Fruit fly (Drosophila melanogaster) whole organism, embryonic: ENCODE data around the gene mop.

Experiments
- Adf1 ChIP-seq: fragments of 200-800 bp; sonication (Bioruptor generic); IDR thresholded peaks from 2 replicates; pipeline ENCODE4 v1.3.6; 2022; ENCODE audit warnings: missing biosample characterization, missing genetic modification characterization
- CG10209 ChIP-seq: fragments of 200-800 bp; sonication (Bioruptor generic); optimal IDR thresholded peaks from 3 replicates; lab custom pipeline; 2017; ENCODE audit warnings: missing biosample characterization, mild to moderate bottlenecking, missing genetic modification characterization, missing genetic modification reagents
- CG10366 ChIP-seq: fragments of 200-800 bp; sonication (Bioruptor generic); IDR thresholded peaks from 2 replicates; pipeline ENCODE4 v1.3.6; 2022; ENCODE audit warnings: missing biosample characterization, missing genetic modification characterization
- CG10462 ChIP-seq: fragments of 200-800 bp; sonication (Bioruptor generic); optimal IDR thresholded peaks from 2 replicates; lab custom pipeline; 2016; ENCODE audit warnings: missing biosample characterization, missing genetic modification characterization
- CG10959 ChIP-seq: fragments of 200-800 bp; sonication (Bioruptor generic); IDR thresholded peaks from 2 replicates; pipeline ENCODE4 v1.3.6; 2022; ENCODE audit warnings: missing biosample characterization, missing genetic modification characterization
- CG11398 ChIP-seq: fragments of 200-800 bp; sonication (Bioruptor generic); optimal IDR thresholded peaks from 2 replicates; lab custom pipeline; 2016; ENCODE audit warnings: missing biosample characterization, missing genetic modification characterization
- CG14710 ChIP-seq: fragments of 200-800 bp; sonication (Bioruptor generic); optimal IDR thresholded peaks from 3 replicates; lab custom pipeline; 2019; ENCODE audit warnings: missing biosample characterization, mild to moderate bottlenecking, missing genetic modification characterization, moderate library complexity
- CG15011 ChIP-seq: fragments of 200-800 bp; sonication (Bioruptor generic); optimal IDR thresholded peaks from 3 replicates; lab custom pipeline; 2018; ENCODE audit warnings: missing biosample characterization, mild to moderate bottlenecking, missing genetic modification characterization
- CG16779 ChIP-seq: fragments of 200-800 bp; sonication (Bioruptor generic); IDR thresholded peaks from 2 replicates; pipeline ENCODE4 v1.3.6; 2022; ENCODE audit warnings: missing biosample characterization, missing genetic modification characterization
- CG16813 ChIP-seq: fragments of 200-800 bp; sonication (Bioruptor generic); IDR thresholded peaks from 3 replicates; pipeline ENCODE4 v1.3.6; 2022; ENCODE audit warnings: missing biosample characterization, missing genetic modification characterization; ENCODE audit not compliant: partially characterized antibody
- CG18599 ChIP-seq: fragments of 200-800 bp; sonication (Bioruptor generic); optimal IDR thresholded peaks from 3 replicates; lab custom pipeline; 2017; ENCODE audit warnings: missing biosample characterization, missing genetic modification characterization, mild to moderate bottlenecking, moderate library complexity, missing genetic modification reagents
- CG2199 ChIP-seq: fragments of 200-800 bp; sonication (Bioruptor generic); IDR thresholded peaks from 3 replicates; pipeline ENCODE4 v1.3.6; 2022; ENCODE audit warnings: missing biosample characterization, missing genetic modification characterization
- CG30020 ChIP-seq: fragments of 200-800 bp; optimal IDR thresholded peaks from 2 replicates; lab custom pipeline; 2019; ENCODE audit warnings: missing biosample characterization, mild to moderate bottlenecking, missing genetic modification characterization, moderate library complexity
- CG30403 ChIP-seq: fragments of 200-800 bp; sonication (Bioruptor generic); optimal IDR thresholded peaks from 3 replicates; lab custom pipeline; 2016; ENCODE audit warnings: missing biosample characterization, missing genetic modification characterization
- CG32772 ChIP-seq: fragments of 200-800 bp; sonication (Bioruptor generic); IDR thresholded peaks from 2 replicates; pipeline ENCODE4 v1.3.6; 2022; ENCODE audit warnings: missing biosample characterization, missing genetic modification characterization
- CG42726 ChIP-seq: fragments of 200-800 bp; sonication (Bioruptor generic); IDR thresholded peaks from 2 replicates; pipeline ENCODE4 v1.3.6; 2022; ENCODE audit warnings: missing biosample characterization, missing genetic modification characterization; ENCODE audit not compliant: partially characterized antibody
- CG4282 ChIP-seq: fragments of 200-800 bp; sonication (Bioruptor generic); optimal IDR thresholded peaks from 2 replicates; lab custom pipeline; 2016; ENCODE audit warnings: missing biosample characterization, missing genetic modification characterization
- CG6272 ChIP-seq: fragments of 200-800 bp; sonication (Bioruptor generic); IDR thresholded peaks from 2 replicates; pipeline ENCODE4 v1.3.6; 2022; ENCODE audit warnings: missing biosample characterization, missing genetic modification characterization
- CG7928 ChIP-seq: fragments of 200-800 bp; sonication (Bioruptor generic); optimal IDR thresholded peaks from 2 replicates; lab custom pipeline; 2017; ENCODE audit warnings: missing biosample characterization, mild to moderate bottlenecking, missing genetic modification characterization
- CG8765 ChIP-seq: fragments of 200-800 bp; sonication (Bioruptor generic); IDR thresholded peaks from 2 replicates; pipeline ENCODE4 v1.3.6; 2022; ENCODE audit warnings: missing biosample characterization, missing genetic modification characterization
- CG8924 ChIP-seq: fragments of 200-800 bp; optimal IDR thresholded peaks from 3 replicates; lab custom pipeline; 2019; ENCODE audit warnings: missing biosample characterization, mild to moderate bottlenecking, missing genetic modification characterization, moderate library complexity
- CG9817 ChIP-seq: fragments of 200-800 bp; sonication (Bioruptor generic); optimal IDR thresholded peaks from 2 replicates; lab custom pipeline; 2018; ENCODE audit warnings: missing biosample characterization, mild to moderate bottlenecking, missing genetic modification characterization, moderate library complexity
- D ChIP-seq, 2 experiments: fragments of 200-800 bp in 1 of 2; fragments of >200 bp in 1 of 2; sonication (Bioruptor generic) in 1 of 2; optimal IDR thresholded peaks; 2 replicates in 1 of 2; 3 replicates in 1 of 2; lab custom pipeline; 2017; ENCODE audit warnings: mild to moderate bottlenecking in 1 of 2, missing biosample characterization in 1 of 2, missing genetic modification characterization in 1 of 2, missing genetic modification reagents in 1 of 2
- Dad ChIP-seq: fragments of 200-800 bp; sonication (Bioruptor generic); optimal IDR thresholded peaks from 3 replicates; lab custom pipeline; 2016; ENCODE audit warnings: missing biosample characterization, missing genetic modification characterization
- Dfd ChIP-seq, 2 experiments: fragments of >200 bp; optimal IDR thresholded peaks; 2 replicates each; lab custom pipeline; 2017; ENCODE audit warnings: missing biosample characterization in 2 of 2, missing genetic modification characterization in 2 of 2
- Doc3 ChIP-seq: fragments of 200-800 bp; sonication (Bioruptor generic); IDR thresholded peaks from 3 replicates; pipeline ENCODE4 v1.3.6; 2022; ENCODE audit warnings: missing biosample characterization, missing genetic modification characterization; ENCODE audit not compliant: partially characterized antibody
- HLHmδ ChIP-seq: fragments of 200-800 bp; sonication (Bioruptor generic); optimal IDR thresholded peaks from 2 replicates; lab custom pipeline; 2018; ENCODE audit warnings: missing biosample characterization, mild to moderate bottlenecking, missing genetic modification characterization, moderate library complexity
- Mes4 ChIP-seq: fragments of 200-800 bp; sonication (Bioruptor generic); optimal IDR thresholded peaks from 2 replicates; lab custom pipeline; 2016; ENCODE audit warnings: missing biosample characterization, missing genetic modification characterization
- Mrtf ChIP-seq: fragments of 200-800 bp; sonication (Bioruptor generic); IDR thresholded peaks from 3 replicates; pipeline ENCODE4 v1.3.6; 2022; ENCODE audit warnings: missing biosample characterization, missing genetic modification characterization
- NC2β ChIP-seq: fragments of 200-800 bp; sonication (Bioruptor generic); optimal IDR thresholded peaks from 2 replicates; lab custom pipeline; 2016; ENCODE audit warnings: missing biosample characterization, missing genetic modification characterization
- Rfx ChIP-seq: fragments of 200-800 bp; sonication (Bioruptor generic); IDR thresholded peaks from 2 replicates; pipeline ENCODE4 v1.3.6; 2022; ENCODE audit warnings: missing biosample characterization, missing genetic modification characterization
- Xrp1 ChIP-seq: fragments of 200-800 bp; sonication (Bioruptor generic); IDR thresholded peaks from 2 replicates; pipeline ENCODE4 v1.3.6; 2022; ENCODE audit warnings: missing biosample characterization, missing genetic modification characterization
- ato ChIP-seq: fragments of 200-800 bp; sonication (Bioruptor generic); IDR thresholded peaks from 2 replicates; pipeline ENCODE4 v1.3.6; 2022; ENCODE audit warnings: missing biosample characterization, missing genetic modification characterization; ENCODE audit not compliant: partially characterized antibody
- az2 ChIP-seq: fragments of 200-800 bp; sonication (Bioruptor generic); optimal IDR thresholded peaks from 3 replicates; lab custom pipeline; 2016; ENCODE audit warnings: missing biosample characterization, missing genetic modification characterization
- cato ChIP-seq: fragments of 200-800 bp; sonication (Bioruptor generic); optimal IDR thresholded peaks from 2 replicates; lab custom pipeline; 2016; ENCODE audit warnings: missing biosample characterization, missing genetic modification characterization, borderline replicate concordance
- corto ChIP-seq: fragments of 200-800 bp; sonication (Bioruptor generic); optimal IDR thresholded peaks from 2 replicates; lab custom pipeline; 2016; ENCODE audit warnings: missing biosample characterization, mild to moderate bottlenecking, missing genetic modification characterization, moderate library complexity
- dan ChIP-seq: fragments of 200-800 bp; sonication (Bioruptor generic); IDR thresholded peaks from 2 replicates; pipeline ENCODE4 v1.3.6; 2022; ENCODE audit warnings: missing biosample characterization, missing genetic modification characterization
- dimm ChIP-seq: fragments of 200-800 bp; sonication (Bioruptor generic); IDR thresholded peaks from 2 replicates; pipeline ENCODE4 v1.3.6; 2022; ENCODE audit warnings: missing biosample characterization, missing genetic modification characterization
- dmrt99B ChIP-seq: fragments of 200-800 bp; sonication (Bioruptor generic); optimal IDR thresholded peaks from 2 replicates; lab custom pipeline; 2018; ENCODE audit warnings: missing biosample characterization, mild to moderate bottlenecking, missing genetic modification characterization, moderate library complexity
- emc ChIP-seq: fragments of 200-800 bp; sonication (Bioruptor generic); optimal IDR thresholded peaks from 2 replicates; lab custom pipeline; 2016; ENCODE audit warnings: missing biosample characterization, missing genetic modification characterization
- hbn ChIP-seq: fragments of 200-800 bp; sonication (Bioruptor generic); IDR thresholded peaks from 2 replicates; pipeline ENCODE4 v1.3.6; 2022; ENCODE audit warnings: missing biosample characterization, missing genetic modification characterization; ENCODE audit not compliant: partially characterized antibody
- kni ChIP-seq: fragments of 200-800 bp; sonication (Bioruptor generic); optimal IDR thresholded peaks from 3 replicates; lab custom pipeline; 2017; ENCODE audit warnings: mild to moderate bottlenecking, missing biosample characterization, missing genetic modification reagents, missing genetic modification characterization
- maf-S ChIP-seq: fragments of 200-800 bp; sonication (Bioruptor generic); optimal IDR thresholded peaks from 2 replicates; lab custom pipeline; 2016; ENCODE audit warnings: missing biosample characterization, missing genetic modification characterization
- oc ChIP-seq: fragments of 200-800 bp; sonication (Bioruptor generic); optimal IDR thresholded peaks from 2 replicates; lab custom pipeline; 2018; ENCODE audit warnings: missing biosample characterization, mild to moderate bottlenecking, missing genetic modification characterization, moderate library complexity
- peb ChIP-seq: fragments of 200-800 bp; sonication (Bioruptor generic); IDR thresholded peaks from 2 replicates; pipeline ENCODE4 v1.3.6; 2022; ENCODE audit warnings: missing biosample characterization, missing genetic modification characterization
- sisA ChIP-seq: fragments of 200-800 bp; sonication (Bioruptor generic); IDR thresholded peaks from 2 replicates; pipeline ENCODE4 v1.3.6; 2022; ENCODE audit warnings: missing biosample characterization, missing genetic modification characterization
- sqz ChIP-seq: fragments of 200-800 bp; sonication (Bioruptor generic); optimal IDR thresholded peaks from 3 replicates; lab custom pipeline; 2018; ENCODE audit warnings: missing biosample characterization, mild to moderate bottlenecking, missing genetic modification characterization
- tup ChIP-seq: fragments of 200-800 bp; sonication (Bioruptor generic); optimal IDR thresholded peaks from 2 replicates; lab custom pipeline; 2016; ENCODE audit warnings: missing biosample characterization, mild to moderate bottlenecking, missing genetic modification characterization, moderate library complexity

Gene mop

DNA sequence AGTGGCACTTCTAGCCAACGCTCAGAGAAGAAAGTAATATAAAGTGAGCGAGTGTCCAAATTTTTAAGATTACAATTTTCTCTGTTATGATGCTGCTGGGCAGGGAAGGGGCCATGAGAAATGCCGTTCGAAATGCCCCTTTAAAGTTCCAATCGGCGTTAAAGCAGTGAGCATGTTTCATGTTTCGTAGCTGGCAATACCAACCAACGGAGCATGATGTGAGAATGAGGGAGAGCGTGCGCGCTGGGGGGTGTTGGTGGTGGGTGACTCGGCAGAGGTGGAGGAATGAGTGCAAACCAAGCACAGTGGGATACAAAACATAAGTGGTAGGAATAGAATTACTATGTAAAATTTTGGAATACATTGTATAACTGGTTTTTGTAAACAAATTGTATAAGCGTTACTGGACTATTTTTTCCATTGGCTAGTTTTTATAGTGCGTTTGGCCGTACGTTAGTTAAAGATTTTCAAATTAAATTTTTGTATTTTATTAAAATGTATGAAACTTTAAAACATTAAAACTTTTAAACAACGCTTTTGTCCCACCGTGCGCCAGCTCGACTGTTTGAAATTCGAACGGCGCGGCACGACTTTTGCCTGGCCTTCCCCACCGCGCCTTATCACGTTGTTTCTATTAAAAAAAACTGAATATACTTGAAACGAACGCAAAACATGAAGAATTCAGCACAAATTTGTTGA, 16.7 kb downstream of the mop start (continued):
- TF ChIP-seq Dad (peak; percentile 99), sisA (GFP tag; lab: Robert Waterston, UW) (peak; percentile 99), dan (GFP tag; lab: Robert Waterston, UW) (peak; percentile 96; the same call in 1 of the 2 replicates), CG4282 (peak; percentile 97), dmrt99B (tag; lab: Kevin White, UChicago) (peak; percentile 100), CG10366 (peak; percentile 99), Dfd (GFP tag; optimal IDR thresholded peaks at IDR 0.05; lab: Kevin White, UChicago) (peak in 1 of 2 experiments; percentile 97), Xrp1 (GFP tag; lab: Robert Waterston, UW) (peak; percentile 100), Adf1 (GFP tag; lab: Robert Waterston, UW) (peak; percentile 95), HLHmδ (GFP tag; lab: Kevin White, UChicago) (peak; percentile 70), D (optimal IDR thresholded peaks at IDR 0.05; lab: Kevin White, UChicago) (no peak), D (GFP tag; optimal IDR thresholded peaks at IDR 0.05; lab: Kevin White, UChicago) (peak; percentile 100), CG10959 (peak; percentile 99), corto (GFP tag; lab: Kevin White, UChicago) (peak; percentile 99), CG8765 (GFP tag; lab: Robert Waterston, UW) (peak; percentile 99), peb (GFP tag; lab: Robert Waterston, UW) (peak; percentile 99), Mes4 (GFP tag; lab: Kevin White, UChicago) (peak; percentile 97), CG10462 (peak; percentile 99), CG9817 (peak; percentile 100), emc (GFP tag; lab: Kevin White, UChicago) (peak; percentile 99), kni (GFP tag; lab: Kevin White, UChicago) (peak; percentile 98), hbn (GFP tag; lab: Robert Waterston, UW) (no peak), ato (GFP tag; lab: Robert Waterston, UW) (0 out of 2 replicates have a peak, but pooled peaks have one; percentile 42), oc (tag; lab: Kevin White, UChicago) (peak; percentile 100), CG15011 (GFP tag; lab: Kevin White, UChicago) (peak; percentile 100), CG7928 (peak; percentile 90), Doc3 (GFP tag; lab: Robert Waterston, UW) (no peak), CG14710 (tag; lab: Kevin White, UChicago) (peak; percentile 99), CG42726 (GFP tag; lab: Robert Waterston, UW) (peak; percentile 44; the same call in 1 of the 2 replicates), tup (peak; percentile 98), CG30403 (GFP tag; lab: Kevin White, UChicago) (peak; percentile 100), Mrtf (GFP tag; lab: Robert Waterston, UW) (peak; percentile 99), CG2199 (GFP tag; lab: Robert Waterston, UW) (peak; percentile 96), CG18599 (GFP tag; lab: Kevin White, UChicago) (peak; percentile 100), cato (peak; percentile 99), CG6272 (GFP tag; lab: Robert Waterston, UW) (peak; percentile 99), CG16813 (GFP tag; lab: Robert Waterston, UW) (peak; percentile 52; the same call in 1 of the 3 replicates), CG10209 (GFP tag; lab: Kevin White, UChicago) (peak; percentile 100), CG8924 (tag; lab: Kevin White, UChicago) (peak; percentile 100), CG32772 (GFP tag; lab: Robert Waterston, UW) (peak; percentile 99), sqz (GFP tag; lab: Kevin White, UChicago) (peak; percentile 100), CG30020 (tag; lab: Kevin White, UChicago) (peak; percentile 94), CG16779 (GFP tag; lab: Robert Waterston, UW) (peak; percentile 99), az2 (GFP tag; lab: Kevin White, UChicago) (peak; percentile 99), maf-S (GFP tag; lab: Kevin White, UChicago) (peak; percentile 99), NC2β (peak; percentile 99), CG11398 (GFP tag; lab: Kevin White, UChicago) (peak; percentile 98), dimm (GFP tag; lab: Robert Waterston, UW) (peak; percentile 99), Rfx (GFP tag; lab: Robert Waterston, UW) (peak; percentile 100)
